In genomic region chr3R:30689653-30690052, dm6 we compare ENCODE assay signal across 4 fruit fly cellular contexts.
TF ChIP-seq lines count a peak whose summit lies in the region.

No protein-coding gene starts in this region.

- no peak for TF ChIP-seq CTCF in whole organism, embryonic (GFP tag; optimal IDR thresholded peaks at IDR 0.05; lab: Kevin White, UChicago)

TF ChIP-seq in whole organism, embryonic, 481 proteins besides CTCF, POLR2A, EP300 and RAD21:
- TF ChIP-seq CG6689 (GFP tag; IDR thresholded peaks at IDR 0.05; lab: Robert Waterston, UW): 0 out of 2 replicates have a peak, but pooled peaks have one; percentile 26
- TF ChIP-seq Gug (GFP tag; IDR thresholded peaks at IDR 0.05; lab: Robert Waterston, UW): no peak
- peak; percentile 85 for TF ChIP-seq lbe (GFP tag; optimal IDR thresholded peaks at IDR 0.05; lab: Kevin White, UChicago)
- TF ChIP-seq CG2712 (tag; optimal IDR thresholded peaks at IDR 0.05; lab: Kevin White, UChicago): peak; percentile 3
- TF ChIP-seq prd (optimal IDR thresholded peaks at IDR 0.05; lab: Kevin White, UChicago): no peak
- TF ChIP-seq prd (GFP tag; IDR thresholded peaks at IDR 0.05; lab: Robert Waterston, UW): 0 out of 3 replicates have a peak, but pooled peaks have one; percentile 15
- TF ChIP-seq Drgx (GFP tag; IDR thresholded peaks at IDR 0.05; lab: Robert Waterston, UW): peak; percentile 85
- TF ChIP-seq lmd (GFP tag; IDR thresholded peaks at IDR 0.05; lab: Robert Waterston, UW): 0 out of 2 replicates have a peak, but pooled peaks have one; percentile 15
- TF ChIP-seq D19A (tag; optimal IDR thresholded peaks at IDR 0.05; lab: Kevin White, UChicago): no peak
- TF ChIP-seq fd102C (GFP tag; optimal IDR thresholded peaks at IDR 0.05; lab: Kevin White, UChicago): no peak
- TF ChIP-seq Xrp1 (GFP tag; IDR thresholded peaks at IDR 0.05; lab: Robert Waterston, UW): peak; percentile 18; the same call in 1 of the 2 replicates
- 0 out of 3 replicates have a peak, but pooled peaks have one; percentile 24 for TF ChIP-seq CG17361 (GFP tag; IDR thresholded peaks at IDR 0.05; lab: Robert Waterston, UW)
- TF ChIP-seq CG32532 (GFP tag; IDR thresholded peaks at IDR 0.05; lab: Robert Waterston, UW): 0 out of 2 replicates have a peak, but pooled peaks have one; percentile 8
- TF ChIP-seq ap (GFP tag; IDR thresholded peaks at IDR 0.05; lab: Robert Waterston, UW): 0 out of 2 replicates have a peak, but pooled peaks have one; percentile 6
- TF ChIP-seq ttk (GFP tag; IDR thresholded peaks at IDR 0.05; lab: Robert Waterston, UW): 0 out of 2 replicates have a peak, but pooled peaks have one; percentile 11
- TF ChIP-seq corto (GFP tag; optimal IDR thresholded peaks at IDR 0.05; lab: Kevin White, UChicago): peak; percentile 45
- TF ChIP-seq CG14014 (GFP tag; IDR thresholded peaks at IDR 0.05; lab: Robert Waterston, UW): 0 out of 2 replicates have a peak, but pooled peaks have one; percentile 7
- TF ChIP-seq CG10267 (tag; optimal IDR thresholded peaks at IDR 0.05; lab: Kevin White, UChicago): no peak

TF ChIP-seq in whole organism, prepupa, 60 proteins besides CTCF, POLR2A, EP300 and RAD21 (continues in another document):
- TF ChIP-seq Hr39 (GFP tag; optimal IDR thresholded peaks at IDR 0.05; lab: Kevin White, UChicago): peak; percentile 61
- no peak for TF ChIP-seq Hr38 (GFP tag; optimal IDR thresholded peaks at IDR 0.05; lab: Kevin White, UChicago)
- peak; percentile 9 for TF ChIP-seq CG34406 (GFP tag; optimal IDR thresholded peaks at IDR 0.05; lab: Kevin White, UChicago)
- TF ChIP-seq Sox102F (GFP tag; optimal IDR thresholded peaks at IDR 0.05; lab: Kevin White, UChicago): peak; percentile 60
- TF ChIP-seq esn (GFP tag; optimal IDR thresholded peaks at IDR 0.05; lab: Kevin White, UChicago): peak; percentile 77
- peak; percentile 74 for TF ChIP-seq lz (GFP tag; optimal IDR thresholded peaks at IDR 0.05; lab: Kevin White, UChicago)
- TF ChIP-seq Blimp-1 (GFP tag; optimal IDR thresholded peaks at IDR 0.05; lab: Kevin White, UChicago): peak; percentile 47
- peak; percentile 39 for TF ChIP-seq Lpt (GFP tag; optimal IDR thresholded peaks at IDR 0.05; lab: Kevin White, UChicago)
- TF ChIP-seq Sox15 (GFP tag; optimal IDR thresholded peaks at IDR 0.05; lab: Kevin White, UChicago): no peak
- peak; percentile 83 for TF ChIP-seq svp (GFP tag; lab: Kevin White, UChicago)
- peak; percentile 84 for TF ChIP-seq cyc (GFP tag; optimal IDR thresholded peaks at IDR 0.05; lab: Kevin White, UChicago)
- TF ChIP-seq fkh (GFP tag; optimal IDR thresholded peaks at IDR 0.05; lab: Kevin White, UChicago): no peak
- no peak for TF ChIP-seq Hr4 (GFP tag; optimal IDR thresholded peaks at IDR 0.05; lab: Kevin White, UChicago)
- no peak for TF ChIP-seq CG1621 (tag; optimal IDR thresholded peaks at IDR 0.05; lab: Kevin White, UChicago)
- TF ChIP-seq fd85E (GFP tag; optimal IDR thresholded peaks at IDR 0.05; lab: Kevin White, UChicago): no peak
- TF ChIP-seq Ets21C (GFP tag; optimal IDR thresholded peaks at IDR 0.05; lab: Kevin White, UChicago): peak; percentile 56
- TF ChIP-seq CG8119 (GFP tag; IDR thresholded peaks at IDR 0.05; lab: Robert Waterston, UW): peak; percentile 57; the same call in 2 of the 3 replicates
- no peak for TF ChIP-seq vri (GFP tag; optimal IDR thresholded peaks at IDR 0.05; lab: Kevin White, UChicago)
- TF ChIP-seq pdm3 (GFP tag; optimal IDR thresholded peaks at IDR 0.05; lab: Kevin White, UChicago): peak; percentile 9
- TF ChIP-seq ss (GFP tag; optimal IDR thresholded peaks at IDR 0.05; lab: Kevin White, UChicago): no peak
- peak; percentile 15 for TF ChIP-seq CG7368 (GFP tag; optimal IDR thresholded peaks at IDR 0.05; lab: Kevin White, UChicago)
- peak; percentile 42 for TF ChIP-seq OdsH (GFP tag; optimal IDR thresholded peaks at IDR 0.05; lab: Kevin White, UChicago)
- no peak for TF ChIP-seq CG4318 (GFP tag; optimal IDR thresholded peaks at IDR 0.05; lab: Kevin White, UChicago)
- TF ChIP-seq CG32006 (GFP tag; optimal IDR thresholded peaks at IDR 0.05; lab: Kevin White, UChicago): peak; percentile 34
- TF ChIP-seq CG6854 (GFP tag; optimal IDR thresholded peaks at IDR 0.05; lab: Kevin White, UChicago): peak; percentile 46

TF ChIP-seq in whole organism, pupa, 21 proteins besides CTCF, POLR2A, EP300 and RAD21:
- no peak for TF ChIP-seq CG17806 (tag; optimal IDR thresholded peaks at IDR 0.05; lab: Kevin White, UChicago)
- no peak for TF ChIP-seq CG15710 (tag; optimal IDR thresholded peaks at IDR 0.05; lab: Kevin White, UChicago)
- TF ChIP-seq CG8159 (tag; optimal IDR thresholded peaks at IDR 0.05; lab: Kevin White, UChicago): peak; percentile 17
- TF ChIP-seq CG34367 (tag; optimal IDR thresholded peaks at IDR 0.05; lab: Kevin White, UChicago): no peak
- peak; percentile 59; the same call in 1 of the 3 replicates for TF ChIP-seq fd96Ca (GFP tag; IDR thresholded peaks at IDR 0.05; lab: Robert Waterston, UW)
- peak; percentile 53; the same call in 1 of the 2 replicates for TF ChIP-seq rn (GFP tag; IDR thresholded peaks at IDR 0.05; lab: Robert Waterston, UW)
- no peak for TF ChIP-seq CG32121 (GFP tag; IDR thresholded peaks at IDR 0.05; lab: Robert Waterston, UW)
- TF ChIP-seq EcR (GFP tag; optimal IDR thresholded peaks at IDR 0.05; lab: Kevin White, UChicago): no peak
- peak; percentile 46 for TF ChIP-seq Pif1B (GFP tag; optimal IDR thresholded peaks at IDR 0.05; lab: Kevin White, UChicago)
- peak; percentile 82 for TF ChIP-seq CG14655 (GFP tag; optimal IDR thresholded peaks at IDR 0.05; lab: Kevin White, UChicago)
- peak; percentile 87 for TF ChIP-seq CG8301 (tag; optimal IDR thresholded peaks at IDR 0.05; lab: Kevin White, UChicago)
- no peak for TF ChIP-seq D1 (tag; optimal IDR thresholded peaks at IDR 0.05; lab: Kevin White, UChicago)
- TF ChIP-seq Snoo (tag; optimal IDR thresholded peaks at IDR 0.05; lab: Kevin White, UChicago): peak; percentile 31
- no peak for TF ChIP-seq CG9948 (tag; optimal IDR thresholded peaks at IDR 0.05; lab: Kevin White, UChicago)
- peak; percentile 93 for TF ChIP-seq CG4496 (GFP tag; IDR thresholded peaks at IDR 0.05; lab: Robert Waterston, UW)
- no peak for TF ChIP-seq CG13204 (GFP tag; optimal IDR thresholded peaks at IDR 0.05; lab: Kevin White, UChicago)
- TF ChIP-seq CG12605 (GFP tag; IDR thresholded peaks at IDR 0.05; lab: Robert Waterston, UW): peak; percentile 47; the same call in 1 of the 2 replicates
- TF ChIP-seq gl (tag; optimal IDR thresholded peaks at IDR 0.05; lab: Kevin White, UChicago): no peak
- no peak for TF ChIP-seq CG10348 (GFP tag; IDR thresholded peaks at IDR 0.05; lab: Robert Waterston, UW)
- TF ChIP-seq Ets98B (GFP tag; IDR thresholded peaks at IDR 0.05; lab: Robert Waterston, UW): peak; percentile 80
- TF ChIP-seq Pif1A (GFP tag; optimal IDR thresholded peaks at IDR 0.05; lab: Kevin White, UChicago): peak; percentile 31
TF ChIP-seq in whole organism, pupa: peak in this region for 11.

TF ChIP-seq in whole organism, wandering third instar larva, 38 proteins besides CTCF, POLR2A, EP300 and RAD21:
- peak; percentile 38 for TF ChIP-seq dmrt93B (GFP tag; optimal IDR thresholded peaks at IDR 0.05; lab: Kevin White, UChicago)
- TF ChIP-seq CG32264 (GFP tag; optimal IDR thresholded peaks at IDR 0.05; lab: Kevin White, UChicago): peak; percentile 52
- no peak for TF ChIP-seq brk (GFP tag; optimal IDR thresholded peaks at IDR 0.05; lab: Kevin White, UChicago)
- peak; percentile 31 for TF ChIP-seq ey (GFP tag; optimal IDR thresholded peaks at IDR 0.05; lab: Kevin White, UChicago)
- TF ChIP-seq sage (GFP tag; optimal IDR thresholded peaks at IDR 0.05; lab: Kevin White, UChicago): peak; percentile 42
- TF ChIP-seq Vsx2 (GFP tag; optimal IDR thresholded peaks at IDR 0.05; lab: Kevin White, UChicago; ENCODE audit: partially characterized antibody): no peak
- TF ChIP-seq br (GFP tag; optimal IDR thresholded peaks at IDR 0.05; lab: Kevin White, UChicago): peak; percentile 31
- TF ChIP-seq rgr (GFP tag; optimal IDR thresholded peaks at IDR 0.05; lab: Kevin White, UChicago): peak; percentile 26
- peak; percentile 59 for TF ChIP-seq CG9705 (GFP tag; optimal IDR thresholded peaks at IDR 0.05; lab: Kevin White, UChicago)
- TF ChIP-seq Dfd (GFP tag; optimal IDR thresholded peaks at IDR 0.05; lab: Kevin White, UChicago): no peak
- peak; percentile 81 for TF ChIP-seq fru (GFP tag; optimal IDR thresholded peaks at IDR 0.05; lab: Kevin White, UChicago)
- no peak for TF ChIP-seq Rel (GFP tag; optimal IDR thresholded peaks at IDR 0.05; lab: Kevin White, UChicago)
- peak; percentile 5 for TF ChIP-seq Rel (tag; optimal IDR thresholded peaks at IDR 0.05; lab: Kevin White, UChicago)
- peak; percentile 86 for TF ChIP-seq HLH106 (tag; optimal IDR thresholded peaks at IDR 0.05; lab: Kevin White, UChicago)
- TF ChIP-seq Hnf4 (GFP tag; optimal IDR thresholded peaks at IDR 0.05; lab: Kevin White, UChicago): peak; percentile 28
- no peak for TF ChIP-seq Dif (GFP tag; optimal IDR thresholded peaks at IDR 0.05; lab: Kevin White, UChicago; ENCODE audit: partially characterized antibody)
- TF ChIP-seq Jra (GFP tag; optimal IDR thresholded peaks at IDR 0.05; lab: Kevin White, UChicago): no peak
- TF ChIP-seq h (GFP tag; optimal IDR thresholded peaks at IDR 0.05; lab: Kevin White, UChicago): peak; percentile 88
- no peak for TF ChIP-seq lola (GFP tag; optimal IDR thresholded peaks at IDR 0.05; lab: Kevin White, UChicago)
- TF ChIP-seq OdsH (GFP tag; optimal IDR thresholded peaks at IDR 0.05; lab: Kevin White, UChicago): peak; percentile 2
- TF ChIP-seq Mio (GFP tag; optimal IDR thresholded peaks at IDR 0.05; lab: Kevin White, UChicago): no peak
- peak; percentile 44 for TF ChIP-seq Sp1 (GFP tag; optimal IDR thresholded peaks at IDR 0.05; lab: Kevin White, UChicago)
- TF ChIP-seq GATAd (GFP tag; optimal IDR thresholded peaks at IDR 0.05; lab: Kevin White, UChicago): no peak
- TF ChIP-seq foxo (GFP tag; optimal IDR thresholded peaks at IDR 0.05; lab: Kevin White, UChicago): peak in 1 of 2 experiments; percentile 80

Comparison
In these comparisons a context has a peak if more than half of its experiments do, and no peak if none do; other contexts are left out.
1. Of the 7 proteins assayed by ChIP-seq in both whole organism, embryonic and whole organism, prepupa: peak only in whole organism, embryonic: none; only in whole organism, prepupa: Blimp-1, CG6854, Gug, Hr39, Lpt and Sox102F; in both: none; in neither: 1.